Fruit fly (Drosophila melanogaster): ENCODE measurements around the gene CG14316.
A peak's percentile ranks its signal among the peaks of the same experiment; 100 is the strongest.

The CG14316 gene

dm6 chr3R:18188702-18189125 is 36.8 kb downstream of the CG14316 start, which contains the start of the genes CG12321 and MED17 (continued):
- TF ChIP-seq CG10431 (GFP tag; optimal IDR thresholded peaks at IDR 0.05) (peak; percentile 51), lbe (GFP tag; optimal IDR thresholded peaks at IDR 0.05) (peak; percentile 89), dan (GFP tag; IDR thresholded peaks at IDR 0.05) (peak; percentile 49; the same call in 1 of the 2 replicates), bowl (GFP tag; IDR thresholded peaks at IDR 0.05) (no peak), mam (GFP tag; optimal IDR thresholded peaks at IDR 0.05) (peak; percentile 70), CG8765 (GFP tag; IDR thresholded peaks at IDR 0.05) (peak; percentile 46), CG6254 (GFP tag; optimal IDR thresholded peaks at IDR 0.05) (peak; percentile 70), CG15269 (tag; optimal IDR thresholded peaks at IDR 0.05) (peak; percentile 89), HmgD (GFP tag; optimal IDR thresholded peaks at IDR 0.05) (no peak), CG31224 (GFP tag; IDR thresholded peaks at IDR 0.05) (peak; percentile 83), esg (GFP tag; conservative IDR thresholded peaks at IDR 0.05) (peak; percentile 87), kni (GFP tag; optimal IDR thresholded peaks at IDR 0.05) (no peak), kah (GFP tag; optimal IDR thresholded peaks at IDR 0.05) (peak; percentile 37), CG10462 (GFP tag; optimal IDR thresholded peaks at IDR 0.05) (peak; percentile 76), chinmo (GFP tag; IDR thresholded peaks at IDR 0.05; ENCODE audit: partially characterized antibody) (no peak), so (GFP tag; IDR thresholded peaks at IDR 0.05) (peak; percentile 78; the same call in 1 of the 3 replicates), CG18011 (GFP tag; optimal IDR thresholded peaks at IDR 0.05) (peak; percentile 81), CTCF (GFP tag; optimal IDR thresholded peaks at IDR 0.05) (peak; percentile 48), CG2199 (GFP tag; IDR thresholded peaks at IDR 0.05) (no peak), pros (GFP tag; optimal IDR thresholded peaks at IDR 0.05) (no peak), CG17568 (GFP tag; optimal IDR thresholded peaks at IDR 0.05) (no peak), CG15073 (GFP tag; optimal IDR thresholded peaks at IDR 0.05) (peak; percentile 53), CG15696 (tag; optimal IDR thresholded peaks at IDR 0.05) (peak; percentile 77), shn (GFP tag; optimal IDR thresholded peaks at IDR 0.05) (peak; percentile 34), salm (tag; optimal IDR thresholded peaks at IDR 0.05) (no peak), Lpt (GFP tag; optimal IDR thresholded peaks at IDR 0.05) (no peak), eve (GFP tag; optimal IDR thresholded peaks at IDR 0.05) (no peak), Hand (GFP tag; optimal IDR thresholded peaks at IDR 0.05) (peak; percentile 67), fd102C (GFP tag; optimal IDR thresholded peaks at IDR 0.05) (no peak), Med (GFP tag) (peak; percentile 92), CG15479 (GFP tag; optimal IDR thresholded peaks at IDR 0.05) (no peak), CG14710 (tag; optimal IDR thresholded peaks at IDR 0.05) (peak; percentile 92), sisA (GFP tag; IDR thresholded peaks at IDR 0.05) (peak; percentile 90), Doc2 (GFP tag; IDR thresholded peaks at IDR 0.05) (0 out of 2 replicates have a peak, but pooled peaks have one; percentile 57), emc (GFP tag; optimal IDR thresholded peaks at IDR 0.05) (no peak), Nf-YB (GFP tag; optimal IDR thresholded peaks at IDR 0.05) (peak; percentile 54), CG1024 (GFP tag; IDR thresholded peaks at IDR 0.05) (no peak), Doc3 (GFP tag; IDR thresholded peaks at IDR 0.05; ENCODE audit: partially characterized antibody) (no peak), z (GFP tag; IDR thresholded peaks at IDR 0.05) (no peak), Hey (tag; optimal IDR thresholded peaks at IDR 0.05) (no peak), sob (GFP tag; IDR thresholded peaks at IDR 0.05) (peak; percentile 97), fd64A (GFP tag; optimal IDR thresholded peaks at IDR 0.05) (no peak), CG7372 (GFP tag; IDR thresholded peaks at IDR 0.05) (peak; percentile 87), CG4282 (GFP tag; optimal IDR thresholded peaks at IDR 0.05) (no peak), HLH3B (GFP tag; IDR thresholded peaks at IDR 0.05) (peak; percentile 85), ase (GFP tag; IDR thresholded peaks at IDR 0.05) (peak; percentile 85), E2f1 (GFP tag; IDR thresholded peaks at IDR 0.05) (peak; percentile 88), CG6791 (GFP tag; IDR thresholded peaks at IDR 0.05; ENCODE audit: partially characterized antibody) (no peak), danr (GFP tag; IDR thresholded peaks at IDR 0.05) (peak; percentile 73; the same call in 1 of the 2 replicates), CG2129 (GFP tag; IDR thresholded peaks at IDR 0.05; ENCODE audit: partially characterized antibody) (no peak), Deaf1 (tag; optimal IDR thresholded peaks at IDR 0.05) (no peak), CG1529 (GFP tag; optimal IDR thresholded peaks at IDR 0.05) (peak; percentile 68)

All from whole organism, embryonic.